Worm (Caenorhabditis elegans) whole organism, midembryonic: ENCODE results near the gene nhr-50.

Source experiments
- cog-1 ChIP-seq: sonication (generic microtip); optimal IDR thresholded peaks from 2 replicates; lab custom pipeline; 2016; ENCODE audit warnings: missing genetic modification characterization, missing compliant biosample characterization
- klf-2 ChIP-seq: fragments of 200-800 bp; sonication (Bioruptor generic); conservative IDR thresholded peaks from 2 replicates; pipeline ENCODE4 v1.3.6; 2022; ENCODE audit warnings: missing genetic modification reagents, missing genetic modification characterization, missing compliant biosample characterization
- med-1 ChIP-seq: sonication (generic microtip); optimal IDR thresholded peaks from 2 replicates; lab custom pipeline; 2017; ENCODE audit warnings: missing genetic modification characterization, mild to moderate bottlenecking, missing compliant biosample characterization, antibody characterized with exemption, missing genetic modification reagents; ENCODE audit not compliant: insufficient read depth
- tab-1 ChIP-seq: fragments of 200-800 bp; sonication (Bioruptor generic); IDR thresholded peaks from 2 replicates; pipeline ENCODE4 v1.3.6; 2022; ENCODE audit warnings: missing genetic modification characterization, missing compliant biosample characterization
- ztf-23 ChIP-seq: fragments of 200-800 bp; sonication (Bioruptor generic); IDR thresholded peaks from 2 replicates; pipeline ENCODE4 v1.3.6; 2022; ENCODE audit warnings: missing genetic modification reagents, missing genetic modification characterization, missing compliant biosample characterization

DNA sequence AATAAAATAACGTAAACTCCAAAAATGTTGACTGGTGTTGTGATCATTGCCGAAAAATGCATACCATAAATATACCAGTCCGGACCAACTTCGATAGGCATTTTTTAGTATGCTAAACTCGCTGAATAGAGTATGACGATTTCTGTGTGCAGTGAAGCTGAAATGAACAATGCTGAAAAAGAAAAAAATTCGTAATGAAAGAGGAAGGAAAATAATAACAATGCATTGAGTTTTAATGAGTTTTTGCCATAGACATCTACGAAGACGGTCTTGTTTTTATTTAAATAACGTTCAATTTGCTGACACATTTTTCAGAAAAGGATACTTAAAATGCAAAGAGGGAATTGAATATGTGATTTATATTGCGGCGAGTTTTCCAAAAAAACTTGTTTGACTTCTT, 32.9 kb downstream of the nhr-50 start, which contains the start of gene sri-1:
- TF ChIP-seq ztf-23 (GFP tag; lab: Robert Waterston, UW) (no peak), klf-2 (GFP tag; lab: Robert Waterston, UW) (no peak), cog-1 (tag; lab: Kevin White, UChicago) (no peak), med-1 (GFP tag; lab: Kevin White, UChicago) (no peak), tab-1 (GFP tag; lab: Robert Waterston, UW) (no peak)
